Worm (Caenorhabditis elegans) whole organism, L2 larva: ENCODE data around the gene C27F2.6.
A peak's percentile ranks its signal among the peaks of the same experiment; 100 is the strongest.

ENCODE experiments used
- F13H6.1 ChIP-seq: sonication (generic microtip); optimal IDR thresholded peaks from 2 replicates; lab custom pipeline; 2016; ENCODE audit warnings: missing genetic modification characterization, missing compliant biosample characterization
- R02D3.7 ChIP-seq: fragments of 150-350 bp; optimal IDR thresholded peaks from 2 replicates; lab custom pipeline; 2014; ENCODE audit warnings: missing biosample characterization, missing genetic modification characterization
- Y55F3AM.14 ChIP-seq: fragments of 200-800 bp; sonication (Bioruptor generic); optimal IDR thresholded peaks from 2 replicates; lab custom pipeline; 2018; ENCODE audit warnings: mild to moderate bottlenecking, missing genetic modification characterization, missing compliant biosample characterization
- ZK546.5 ChIP-seq: sonication (generic microtip); optimal IDR thresholded peaks from 2 replicates; lab custom pipeline; 2017; ENCODE audit warnings: missing biosample characterization, missing genetic modification characterization
- aly-2 ChIP-seq: fragments of 150-350 bp; optimal IDR thresholded peaks from 2 replicates; lab custom pipeline; 2014; ENCODE audit warnings: missing biosample characterization, missing genetic modification characterization
- ama-1 ChIP-seq: fragments of 150-350 bp; optimal IDR thresholded peaks from 2 replicates; lab custom pipeline; 2018; ENCODE audit warnings: inconsistent platforms
- blmp-1 ChIP-seq: sonication (generic microtip); optimal IDR thresholded peaks from 2 replicates; lab custom pipeline; 2017; ENCODE audit warnings: missing genetic modification characterization, mild to moderate bottlenecking, missing compliant biosample characterization, antibody characterized with exemption, moderate library complexity; ENCODE audit not compliant: insufficient read depth
- ceh-82 ChIP-seq: fragments of 150-350 bp; optimal IDR thresholded peaks from 2 replicates; lab custom pipeline; 2014; ENCODE audit warnings: missing biosample characterization, missing genetic modification characterization
- crh-2 ChIP-seq: sonication (generic microtip); optimal IDR thresholded peaks from 2 replicates; lab custom pipeline; 2017; ENCODE audit warnings: missing biosample characterization, missing genetic modification characterization
- dmd-4 ChIP-seq: sonication (generic microtip); optimal IDR thresholded peaks from 2 replicates; lab custom pipeline; 2017; ENCODE audit warnings: missing biosample characterization, missing genetic modification characterization
- elt-1 ChIP-seq: fragments of 150-350 bp; optimal IDR thresholded peaks from 2 replicates; lab custom pipeline; 2014; ENCODE audit warnings: missing biosample characterization, missing genetic modification characterization
- fos-1 ChIP-seq: fragments of 150-350 bp; optimal IDR thresholded peaks from 2 replicates; lab custom pipeline; 2014; ENCODE audit warnings: missing biosample characterization, missing genetic modification characterization
- gmeb-1 ChIP-seq: fragments of 150-350 bp; optimal IDR thresholded peaks from 2 replicates; lab custom pipeline; 2014; ENCODE audit warnings: missing biosample characterization, missing genetic modification characterization
- lin-13 ChIP-seq: fragments of 150-350 bp; optimal IDR thresholded peaks from 2 replicates; lab custom pipeline; 2014; ENCODE audit warnings: missing biosample characterization, missing genetic modification reagents, missing genetic modification characterization
- lsy-2 ChIP-seq, 2 experiments: fragments of 150-350 bp in 1 of 2; sonication (generic microtip) in 1 of 2; optimal IDR thresholded peaks; 2 replicates each; lab custom pipeline; 2014 to 2017; ENCODE audit warnings: missing biosample characterization in 2 of 2, missing genetic modification characterization in 2 of 2
- nhr-10 ChIP-seq: sonication (generic microtip); optimal IDR thresholded peaks from 2 replicates; lab custom pipeline; 2017; ENCODE audit warnings: missing biosample characterization, missing genetic modification characterization
- nhr-11 ChIP-seq: fragments of 150-350 bp; optimal IDR thresholded peaks from 2 replicates; lab custom pipeline; 2014; ENCODE audit warnings: missing biosample characterization, missing genetic modification characterization
- nhr-12 ChIP-seq: fragments of 150-350 bp; optimal IDR thresholded peaks from 2 replicates; lab custom pipeline; 2014; ENCODE audit warnings: missing biosample characterization, missing genetic modification characterization
- nhr-129 ChIP-seq: fragments of 150-350 bp; optimal IDR thresholded peaks from 2 replicates; lab custom pipeline; 2014; ENCODE audit warnings: missing biosample characterization, missing genetic modification characterization
- nhr-21 ChIP-seq: fragments of 150-350 bp; optimal IDR thresholded peaks from 2 replicates; lab custom pipeline; 2014; ENCODE audit warnings: missing biosample characterization, missing genetic modification characterization
- nhr-237 ChIP-seq: fragments of 150-350 bp; optimal IDR thresholded peaks from 2 replicates; lab custom pipeline; 2014; ENCODE audit warnings: missing biosample characterization, missing genetic modification characterization
- nhr-25 ChIP-seq: fragments of 150-350 bp; sonication (generic microtip); optimal IDR thresholded peaks from 3 replicates; lab custom pipeline; 2014; ENCODE audit warnings: missing biosample characterization, missing genetic modification characterization
- nhr-77 ChIP-seq: fragments of 150-350 bp; optimal IDR thresholded peaks from 2 replicates; lab custom pipeline; 2014; ENCODE audit warnings: missing biosample characterization, missing genetic modification characterization
- peb-1 ChIP-seq: fragments of 150-350 bp; optimal IDR thresholded peaks from 2 replicates; lab custom pipeline; 2014; ENCODE audit warnings: missing biosample characterization, missing genetic modification characterization
- sem-4 ChIP-seq: fragments of 150-350 bp; optimal IDR thresholded peaks from 2 replicates; lab custom pipeline; 2014; ENCODE audit warnings: missing biosample characterization, missing genetic modification reagents, missing genetic modification characterization
- skn-1 ChIP-seq: sonication (generic microtip); optimal IDR thresholded peaks from 2 replicates; lab custom pipeline; 2017; ENCODE audit warnings: missing biosample characterization, missing genetic modification characterization
- sma-3 ChIP-seq: sonication (generic microtip); optimal IDR thresholded peaks from 2 replicates; lab custom pipeline; 2016; ENCODE audit warnings: missing genetic modification reagents, missing genetic modification characterization, missing compliant biosample characterization
- sma-9 ChIP-seq, 2 experiments: fragments of 150-350 bp in 1 of 2; sonication (generic microtip) in 1 of 2; optimal IDR thresholded peaks; 2 replicates each; lab custom pipeline; 2014 to 2016; ENCODE audit warnings: missing genetic modification characterization in 2 of 2, mild to moderate bottlenecking in 1 of 2, missing biosample characterization in 1 of 2, missing compliant biosample characterization in 1 of 2, missing genetic modification reagents in 1 of 2, moderate library complexity in 1 of 2
- snpc-4 ChIP-seq: fragments of 150-350 bp; optimal IDR thresholded peaks from 2 replicates; lab custom pipeline; 2014; ENCODE audit warnings: missing biosample characterization, missing genetic modification characterization
- unc-39 ChIP-seq: fragments of 150-350 bp; optimal IDR thresholded peaks from 2 replicates; lab custom pipeline; 2014; ENCODE audit warnings: missing biosample characterization, missing genetic modification characterization
- unc-55 ChIP-seq: fragments of 150-350 bp; sonication (generic microtip); optimal IDR thresholded peaks from 3 replicates; lab custom pipeline; 2014; ENCODE audit warnings: missing biosample characterization, missing genetic modification reagents, missing genetic modification characterization
- unc-62 ChIP-seq: fragments of 150-350 bp; optimal IDR thresholded peaks from 2 replicates; lab custom pipeline; 2014; ENCODE audit warnings: missing biosample characterization, missing genetic modification reagents, missing genetic modification characterization
- ztf-1 ChIP-seq: fragments of 200-800 bp; sonication (Bioruptor generic); conservative IDR thresholded peaks from 2 replicates; pipeline ENCODE4 v1.3.6; 2022; ENCODE audit warnings: missing genetic modification characterization, missing compliant biosample characterization
- ztf-11 ChIP-seq: sonication (generic microtip); optimal IDR thresholded peaks from 2 replicates; lab custom pipeline; 2017; ENCODE audit warnings: missing biosample characterization, missing genetic modification characterization

Gene C27F2.6

ce11 chrIII:5002231-5002630 lies 22.0 kb upstream of the C27F2.6 start, which contains the start of gene R144.10:
Gene R144.10, minus strand, starts transcription at chrIII:5002331.
- TF ChIP-seq unc-62 (GFP tag; lab: Kevin White, UChicago) = no peak
- no peak for TF ChIP-seq unc-39 (tag; lab: Kevin White, UChicago)
- no peak for TF ChIP-seq ZK546.5
- no peak for TF ChIP-seq sem-4
- no peak for TF ChIP-seq nhr-77 (tag; lab: Kevin White, UChicago)
- no peak for TF ChIP-seq ceh-82 (tag; lab: Kevin White, UChicago)
- TF ChIP-seq nhr-11 (tag; lab: Kevin White, UChicago) = no peak
- no peak for TF ChIP-seq nhr-129
- no peak for TF ChIP-seq dmd-4 (tag; lab: Kevin White, UChicago)
- no peak for TF ChIP-seq nhr-12 (tag; lab: Kevin White, UChicago)
- TF ChIP-seq blmp-1 (tag; lab: Kevin White, UChicago) = no peak

- no peak for TF ChIP-seq nhr-237 (tag; lab: Kevin White, UChicago)
- TF ChIP-seq lsy-2 (tag; optimal IDR thresholded peaks at IDR 0.05; lab: Kevin White, UChicago) = peak in 1 of 2 experiments; percentile 11
These were observed 18.7 kb upstream of the C27F2.6 start, which contains the start of gene smcr-8 for ce11 chrIII:4998956-4999425. Gene smcr-8, plus strand, starts transcription at chrIII:4999375.

DNA sequence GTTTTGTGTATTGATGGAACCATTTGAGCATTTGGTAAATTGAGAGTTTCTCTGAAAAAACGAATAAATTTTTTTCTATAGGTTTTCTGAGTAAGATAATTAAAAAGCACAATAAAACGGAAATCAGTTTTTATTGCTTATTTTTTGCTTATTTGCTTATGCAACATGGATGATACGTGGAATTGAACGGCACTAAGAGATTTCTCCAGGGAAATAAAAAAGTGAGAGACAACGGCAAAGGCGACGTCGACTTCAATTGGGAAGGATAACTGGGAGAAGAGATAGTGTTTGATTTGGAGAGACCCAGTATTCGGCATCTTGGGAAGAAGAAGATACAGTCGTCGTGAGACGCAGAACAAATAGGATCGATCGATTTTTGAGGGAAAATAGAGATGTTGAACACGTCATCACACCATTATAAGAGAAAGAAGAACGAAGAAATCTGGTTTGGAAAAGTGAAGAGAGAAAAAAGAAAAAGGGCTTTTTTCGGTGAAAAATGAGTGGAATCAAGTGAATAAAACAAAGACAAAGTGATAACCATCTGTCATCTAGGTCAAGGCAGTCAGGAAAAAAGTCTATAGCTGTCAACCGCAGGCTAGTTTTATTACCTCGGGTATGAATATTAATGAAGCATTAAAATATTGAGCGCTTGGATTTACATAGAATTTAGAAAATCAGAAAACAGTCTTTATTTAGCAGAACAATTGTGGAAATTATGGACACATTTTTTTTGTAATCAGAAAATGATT lies 18.0 kb upstream of the C27F2.6 start, which contains the start of gene tmem-131:
Gene tmem-131 (minus strand): TSS at position 51 of the 749 bp plus-strand sequence.
- TF ChIP-seq R02D3.7 (tag; lab: Kevin White, UChicago) (no peak), sem-4 (no peak), sma-3 (GFP tag; lab: Kevin White, UChicago) (peak; percentile 43), nhr-129 (peak; percentile 27), crh-2 (tag; lab: Kevin White, UChicago) (peak; percentile 45), ama-1 (lab: Kevin White, UChicago) (no peak), nhr-25 (tag; lab: Kevin White, UChicago) (peak; percentile 66), lsy-2 (tag; optimal IDR thresholded peaks at IDR 0.05; lab: Kevin White, UChicago) (no peak), nhr-77 (tag; lab: Kevin White, UChicago) (no peak), ztf-1 (GFP tag; lab: Robert Waterston, UW) (no peak), skn-1 (tag; lab: Kevin White, UChicago) (no peak), lin-13 (no peak), aly-2 (tag; lab: Kevin White, UChicago) (no peak), blmp-1 (tag; lab: Kevin White, UChicago) (peak; percentile 20), nhr-10 (tag; lab: Kevin White, UChicago) (no peak), F13H6.1 (tag; lab: Kevin White, UChicago) (no peak), peb-1 (tag; lab: Kevin White, UChicago) (no peak), unc-39 (tag; lab: Kevin White, UChicago) (no peak), snpc-4 (tag; lab: Kevin White, UChicago) (no peak), Y55F3AM.14 (GFP tag; lab: Kevin White, UChicago) (no peak), fos-1 (tag; lab: Kevin White, UChicago) (peak; percentile 34), nhr-21 (tag; lab: Kevin White, UChicago) (peak; percentile 32)

DNA sequence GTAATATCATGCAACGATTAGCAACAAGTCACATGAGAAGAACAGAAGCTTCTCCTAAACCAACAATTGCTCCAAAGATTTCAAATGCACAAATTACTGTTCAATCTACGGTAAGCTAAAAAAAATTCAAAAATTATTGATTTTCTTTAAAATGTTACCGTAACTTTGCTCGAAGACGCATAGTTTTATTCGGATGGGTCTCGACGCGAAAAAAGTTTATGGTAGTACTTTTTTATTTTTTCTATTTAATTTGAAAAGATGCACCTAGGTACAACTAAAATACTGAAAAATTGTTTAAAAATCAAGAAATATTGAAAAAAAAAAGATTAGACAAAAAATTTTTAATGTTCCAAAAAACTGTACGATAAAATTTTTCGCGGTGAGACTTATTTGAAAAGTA lies 7.4 kb upstream of the C27F2.6 start:
- TF ChIP-seq ama-1 (lab: Kevin White, UChicago) (no peak), unc-55 (GFP tag; lab: Kevin White, UChicago) (no peak), nhr-25 (tag; lab: Kevin White, UChicago) (no peak), skn-1 (tag; lab: Kevin White, UChicago) (no peak)

ce11 chrIII:4986790-4987259 lies 6.6 kb upstream of the C27F2.6 start, which contains the start of the genes C27F2.10 and wdr-60:
Gene C27F2.10, minus strand, starts transcription at chrIII:4986898.
Gene wdr-60, plus strand, starts transcription at chrIII:4987209.
- TF ChIP-seq snpc-4 (tag; lab: Kevin White, UChicago) (no peak), sem-4 (no peak), sma-9 (GFP tag; optimal IDR thresholded peaks at IDR 0.05; lab: Kevin White, UChicago) (peak; percentile 12), sma-9 (tag; optimal IDR thresholded peaks at IDR 0.05; lab: Kevin White, UChicago) (no peak), gmeb-1 (tag; lab: Kevin White, UChicago) (peak; percentile 80), elt-1 (tag; lab: Kevin White, UChicago) (no peak), ztf-11 (tag; lab: Kevin White, UChicago) (no peak), lsy-2 (tag; optimal IDR thresholded peaks at IDR 0.05; lab: Kevin White, UChicago) (peak in 1 of 2 experiments; percentile 55), unc-62 (GFP tag; lab: Kevin White, UChicago) (no peak)
